Worm (Caenorhabditis elegans) whole organism, late embryonic: ENCODE data around the gene srlf-20.

ENCODE experiments used
- C08G9.2 ChIP-seq: sonication (generic microtip); optimal IDR thresholded peaks from 2 replicates; lab custom pipeline; 2016; ENCODE audit warnings: mild to moderate bottlenecking, missing genetic modification characterization, moderate library complexity, missing compliant biosample characterization
- K02D7.2 ChIP-seq: sonication (generic microtip); optimal IDR thresholded peaks from 2 replicates; lab custom pipeline; 2017; ENCODE audit warnings: mild to moderate bottlenecking, missing genetic modification characterization, missing compliant biosample characterization
- K09A11.1 ChIP-seq: sonication (generic microtip); optimal IDR thresholded peaks from 2 replicates; lab custom pipeline; 2017; ENCODE audit warnings: antibody characterized with exemption, mild to moderate bottlenecking, missing genetic modification characterization, missing compliant biosample characterization; ENCODE audit not compliant: insufficient read depth
- T23F11.4 ChIP-seq: fragments of 200-800 bp; sonication (Bioruptor generic); optimal IDR thresholded peaks from 2 replicates; lab custom pipeline; 2018; ENCODE audit warnings: mild to moderate bottlenecking, missing genetic modification characterization, missing compliant biosample characterization
- Y22D7AL.16 ChIP-seq: sonication (generic microtip); optimal IDR thresholded peaks from 2 replicates; lab custom pipeline; 2016; ENCODE audit warnings: missing genetic modification characterization, missing compliant biosample characterization
- ahr-1 ChIP-seq: sonication (generic microtip); optimal IDR thresholded peaks from 2 replicates; lab custom pipeline; 2016; ENCODE audit warnings: missing genetic modification characterization, missing compliant biosample characterization
- ceh-14 ChIP-seq: sonication (generic microtip); optimal IDR thresholded peaks from 2 replicates; lab custom pipeline; 2016; ENCODE audit warnings: missing genotype, missing genetic modification characterization, missing compliant biosample characterization
- ceh-18 ChIP-seq: sonication (generic microtip); optimal IDR thresholded peaks from 2 replicates; lab custom pipeline; 2016; ENCODE audit warnings: missing genetic modification characterization, missing compliant biosample characterization
- ceh-24 ChIP-seq: sonication (generic microtip); optimal IDR thresholded peaks from 2 replicates; lab custom pipeline; 2016; ENCODE audit warnings: mild to moderate bottlenecking, missing genetic modification characterization, missing compliant biosample characterization
- ceh-45 ChIP-seq: fragments of 200-800 bp; sonication (Bioruptor generic); IDR thresholded peaks from 2 replicates; pipeline ENCODE4 v1.3.6; 2022; ENCODE audit warnings: missing genetic modification reagents, missing genetic modification characterization, missing compliant biosample characterization
- ceh-48 ChIP-seq: sonication (generic microtip); optimal IDR thresholded peaks from 2 replicates; lab custom pipeline; 2016; ENCODE audit warnings: missing genetic modification characterization, inconsistent platforms, missing compliant biosample characterization
- ceh-6 ChIP-seq: fragments of 200-800 bp; sonication (Bioruptor generic); optimal IDR thresholded peaks from 2 replicates; lab custom pipeline; 2018; ENCODE audit warnings: mild to moderate bottlenecking, missing genetic modification characterization, missing compliant biosample characterization
- ceh-9 ChIP-seq: sonication (generic microtip); optimal IDR thresholded peaks from 2 replicates; lab custom pipeline; 2016; ENCODE audit warnings: mild to moderate bottlenecking, missing genetic modification characterization, inconsistent platforms, missing compliant biosample characterization
- dmd-4 ChIP-seq: sonication (generic microtip); optimal IDR thresholded peaks from 2 replicates; lab custom pipeline; 2016; ENCODE audit warnings: borderline replicate concordance, missing genetic modification characterization, missing compliant biosample characterization
- elt-2 ChIP-seq: sonication (generic microtip); optimal IDR thresholded peaks from 2 replicates; lab custom pipeline; 2016; ENCODE audit warnings: missing genetic modification reagents, missing genetic modification characterization, missing compliant biosample characterization
- elt-4 ChIP-seq: sonication (generic microtip); optimal IDR thresholded peaks from 2 replicates; lab custom pipeline; 2016; ENCODE audit warnings: missing genetic modification characterization, missing compliant biosample characterization
- ets-4 ChIP-seq: sonication (generic microtip); optimal IDR thresholded peaks from 2 replicates; lab custom pipeline; 2016; ENCODE audit warnings: missing genetic modification characterization, missing compliant biosample characterization
- eyg-1 ChIP-seq: sonication (generic microtip); optimal IDR thresholded peaks from 2 replicates; lab custom pipeline; 2016; ENCODE audit warnings: missing genotype, missing genetic modification characterization, missing compliant biosample characterization
- fax-1 ChIP-seq: sonication (generic microtip); optimal IDR thresholded peaks from 2 replicates; lab custom pipeline; 2016; ENCODE audit warnings: missing genotype, missing genetic modification characterization, missing compliant biosample characterization
- fkh-10 ChIP-seq: fragments of 150-350 bp; optimal IDR thresholded peaks from 2 replicates; lab custom pipeline; 2014; ENCODE audit warnings: missing biosample characterization, missing genetic modification reagents, missing genetic modification characterization
- fkh-6 ChIP-seq: sonication (generic microtip); optimal IDR thresholded peaks from 2 replicates; lab custom pipeline; 2016; ENCODE audit warnings: missing genetic modification characterization, missing compliant biosample characterization
- gmeb-2 ChIP-seq: sonication (generic microtip); optimal IDR thresholded peaks from 2 replicates; lab custom pipeline; 2016; ENCODE audit warnings: missing genetic modification characterization, inconsistent platforms, missing compliant biosample characterization
- hlh-15 ChIP-seq: sonication (generic microtip); optimal IDR thresholded peaks from 2 replicates; lab custom pipeline; 2016; ENCODE audit warnings: missing genetic modification characterization, missing compliant biosample characterization
- hlh-30 ChIP-seq: sonication (generic microtip); optimal IDR thresholded peaks from 2 replicates; lab custom pipeline; 2017; ENCODE audit warnings: antibody characterized with exemption, missing genetic modification characterization, missing compliant biosample characterization; ENCODE audit not compliant: insufficient read depth
- lim-6 ChIP-seq: sonication (generic microtip); optimal IDR thresholded peaks from 2 replicates; lab custom pipeline; 2016; ENCODE audit warnings: missing genetic modification characterization, missing compliant biosample characterization
- lin-11 ChIP-seq: fragments of 200-800 bp; sonication (Bioruptor generic); optimal IDR thresholded peaks from 2 replicates; lab custom pipeline; 2018; ENCODE audit warnings: mild to moderate bottlenecking, missing genetic modification characterization, missing compliant biosample characterization
- madf-2 ChIP-seq: sonication (generic microtip); optimal IDR thresholded peaks from 2 replicates; lab custom pipeline; 2017; ENCODE audit warnings: missing genetic modification characterization, missing compliant biosample characterization
- mec-3 ChIP-seq: sonication (generic microtip); optimal IDR thresholded peaks from 2 replicates; lab custom pipeline; 2016; ENCODE audit warnings: borderline replicate concordance, missing genetic modification characterization, missing compliant biosample characterization
- nhr-11 ChIP-seq: fragments of 150-350 bp; optimal IDR thresholded peaks from 2 replicates; lab custom pipeline; 2014; ENCODE audit warnings: missing biosample characterization, missing genetic modification characterization
- nhr-232 ChIP-seq: sonication (generic microtip); optimal IDR thresholded peaks from 2 replicates; lab custom pipeline; 2016; ENCODE audit warnings: missing genetic modification characterization, missing compliant biosample characterization
- pax-1 ChIP-seq: fragments of 150-350 bp; optimal IDR thresholded peaks from 2 replicates; lab custom pipeline; 2014; ENCODE audit warnings: missing biosample characterization, missing genetic modification characterization
- pha-4 ChIP-seq: fragments of 150-350 bp; optimal IDR thresholded peaks from 2 replicates; lab custom pipeline; 2018; ENCODE audit warnings: missing biosample characterization, missing genetic modification reagents, missing genetic modification characterization
- pqm-1 ChIP-seq: sonication (generic microtip); optimal IDR thresholded peaks from 2 replicates; lab custom pipeline; 2016; ENCODE audit warnings: missing genetic modification characterization, missing compliant biosample characterization
- pros-1 ChIP-seq: fragments of 150-350 bp; optimal IDR thresholded peaks from 2 replicates; lab custom pipeline; 2014; ENCODE audit warnings: missing biosample characterization, missing genetic modification reagents, missing genetic modification characterization
- ref-2 ChIP-seq: sonication (generic microtip); optimal IDR thresholded peaks from 2 replicates; lab custom pipeline; 2016; ENCODE audit warnings: missing genetic modification characterization, missing compliant biosample characterization
- rnt-1 ChIP-seq: sonication (generic microtip); optimal IDR thresholded peaks from 2 replicates; lab custom pipeline; 2016; ENCODE audit warnings: missing genetic modification characterization, missing compliant biosample characterization
- sdc-2 ChIP-seq: sonication (generic microtip); optimal IDR thresholded peaks from 2 replicates; lab custom pipeline; 2016; ENCODE audit warnings: missing genotype, missing genetic modification characterization, missing compliant biosample characterization
- sox-4 ChIP-seq: sonication (generic microtip); optimal IDR thresholded peaks from 2 replicates; lab custom pipeline; 2017; ENCODE audit warnings: mild to moderate bottlenecking, missing genetic modification characterization, inconsistent platforms, missing compliant biosample characterization
- tbx-7 ChIP-seq: sonication (generic microtip); optimal IDR thresholded peaks from 2 replicates; lab custom pipeline; 2016; ENCODE audit warnings: missing genotype, missing genetic modification characterization, missing compliant biosample characterization
- ttx-3 ChIP-seq: sonication (generic microtip); optimal IDR thresholded peaks from 2 replicates; lab custom pipeline; 2016; ENCODE audit warnings: missing genetic modification reagents, missing genetic modification characterization, missing compliant biosample characterization
- unc-3 ChIP-seq, 2 experiments: fragments of 200-800 bp in 1 of 2; sonication (Bioruptor generic) in 1 of 2; sonication (generic microtip) in 1 of 2; conservative IDR thresholded peaks in 1 of 2; optimal IDR thresholded peaks in 1 of 2; 2 replicates each; pipeline versions ENCODE4 v1.3.6 to Lab custom; 2016 to 2022; ENCODE audit warnings: missing compliant biosample characterization in 2 of 2, missing genetic modification characterization in 2 of 2, missing genetic modification reagents in 1 of 2
- unc-55 ChIP-seq: sonication (generic microtip); optimal IDR thresholded peaks from 2 replicates; lab custom pipeline; 2017; ENCODE audit warnings: missing biosample characterization, missing genetic modification reagents, missing genetic modification characterization
- zip-5 ChIP-seq: sonication (generic microtip); optimal IDR thresholded peaks from 2 replicates; lab custom pipeline; 2016; ENCODE audit warnings: missing genetic modification characterization, missing compliant biosample characterization
- ztf-16 ChIP-seq: sonication (generic microtip); optimal IDR thresholded peaks from 2 replicates; lab custom pipeline; 2017; ENCODE audit warnings: missing genetic modification characterization, missing compliant biosample characterization

The srlf-20 gene

ce11 chrV:893437-894018 is at the start of gene srlf-20, which contains the start of gene srlf-23:
Gene srlf-20, plus strand, starts transcription at chrV:893968.
Gene srlf-23, minus strand, starts transcription at chrV:893537.
- no peak for TF ChIP-seq dmd-4 (tag; lab: Kevin White, UChicago)
- no peak for TF ChIP-seq fax-1 (tag; lab: Kevin White, UChicago)
- no peak for TF ChIP-seq elt-2 (tag; lab: Kevin White, UChicago)
- no peak for TF ChIP-seq nhr-11 (tag; lab: Kevin White, UChicago)
- no peak for TF ChIP-seq nhr-232 (tag; lab: Kevin White, UChicago)
- no peak for TF ChIP-seq T23F11.4
- no peak for TF ChIP-seq ceh-14
- no peak for TF ChIP-seq sdc-2
- no peak for TF ChIP-seq madf-2
- no peak for TF ChIP-seq eyg-1 (tag; lab: Kevin White, UChicago)
- TF ChIP-seq ceh-18 (tag; lab: Kevin White, UChicago) = no peak
- TF ChIP-seq pros-1 (tag; lab: Kevin White, UChicago) = no peak
- no peak for TF ChIP-seq C08G9.2 (tag; lab: Kevin White, UChicago)
- TF ChIP-seq pqm-1 = no peak
- no peak for TF ChIP-seq ahr-1 (tag; lab: Kevin White, UChicago)
- TF ChIP-seq ceh-6 (GFP tag; lab: Kevin White, UChicago) = no peak
- TF ChIP-seq, all 69 proteins: peak for 0

DNA sequence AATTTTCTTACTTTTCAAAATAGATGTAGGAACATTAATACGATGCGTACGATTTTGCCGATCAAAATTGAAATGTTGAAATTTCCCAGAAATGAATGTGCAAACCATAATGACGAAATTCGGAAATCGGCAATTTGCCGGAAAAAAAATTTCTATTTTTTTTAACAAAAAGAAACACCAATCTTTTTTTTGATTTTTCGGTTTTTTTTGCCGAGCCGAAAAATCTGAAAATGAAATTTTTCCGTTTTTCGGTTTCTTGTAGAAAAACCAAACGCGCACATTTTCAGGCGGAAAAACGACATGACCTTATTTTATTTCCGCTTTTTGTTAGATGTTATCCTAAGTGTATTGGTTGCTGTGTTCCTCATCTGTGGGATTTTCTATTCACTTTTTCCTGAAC is 46.2 kb upstream of the srlf-20 start, which contains the start of gene srbc-13:
Gene srbc-13, plus strand, starts transcription at position 301 of the 400 bp plus-strand sequence.
- TF ChIP-seq pha-4 (tag; lab: Kevin White, UChicago) (no peak), ztf-16 (tag; lab: Kevin White, UChicago) (no peak), hlh-30 (no peak), ceh-18 (tag; lab: Kevin White, UChicago) (no peak), ets-4 (tag; lab: Kevin White, UChicago) (no peak), Y22D7AL.16 (no peak), rnt-1 (no peak), ceh-48 (tag; lab: Kevin White, UChicago) (no peak), eyg-1 (tag; lab: Kevin White, UChicago) (no peak)

DNA sequence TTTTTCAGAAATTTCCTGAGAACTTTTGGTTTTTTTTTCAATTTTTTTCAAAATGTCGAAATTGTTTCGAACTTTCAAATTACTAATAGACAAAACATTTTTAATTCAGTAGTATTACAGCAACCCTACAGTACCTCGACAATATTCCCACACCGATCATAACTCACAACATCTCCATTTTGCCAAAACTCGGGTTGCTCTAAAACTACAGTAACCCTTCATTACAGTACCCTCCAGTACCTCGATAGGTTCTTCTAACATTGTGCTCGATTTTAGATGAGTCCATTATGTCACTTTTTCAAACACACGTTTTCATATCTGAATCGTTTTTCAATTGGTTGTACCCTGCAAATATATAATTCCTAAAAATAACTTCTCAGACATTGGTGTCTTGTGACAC is 44.7 kb upstream of the srlf-20 start:
- TF ChIP-seq unc-55 (GFP tag; lab: Kevin White, UChicago) (no peak), rnt-1 (no peak), fkh-10 (GFP tag; lab: Kevin White, UChicago) (no peak), ceh-24 (tag; lab: Kevin White, UChicago) (no peak), ceh-48 (tag; lab: Kevin White, UChicago) (no peak), ceh-45 (GFP tag; lab: Robert Waterston, UW) (no peak), tbx-7 (tag; lab: Kevin White, UChicago) (no peak), ets-4 (tag; lab: Kevin White, UChicago) (no peak), zip-5 (no peak), gmeb-2 (no peak), eyg-1 (tag; lab: Kevin White, UChicago) (no peak), sox-4 (tag; lab: Kevin White, UChicago) (no peak), hlh-15 (tag; lab: Kevin White, UChicago) (no peak), ttx-3 (tag; lab: Kevin White, UChicago) (no peak)
- TF ChIP-seq, all 69 proteins: peak for 0

DNA sequence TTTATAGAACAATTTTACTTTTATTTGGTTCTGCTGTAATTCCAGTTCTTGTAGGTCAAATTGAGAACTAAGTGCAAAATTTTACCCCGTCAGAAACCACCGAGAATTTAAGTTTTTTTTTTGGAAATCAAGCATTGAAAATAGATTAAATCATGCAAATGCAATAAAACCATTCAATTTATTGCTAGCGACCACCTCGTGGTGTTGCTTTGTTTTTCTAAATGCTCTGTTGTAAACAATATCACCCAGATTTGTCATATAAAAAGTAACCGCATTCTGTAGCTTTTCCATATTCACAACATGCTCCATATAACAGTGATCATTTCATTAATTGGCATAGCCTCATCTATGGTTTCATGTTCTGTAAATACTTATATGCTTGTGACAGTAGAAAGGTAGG is 44.3 kb upstream of the srlf-20 start, which contains the start of gene srbc-12:
Gene srbc-12, plus strand, starts transcription at position 301 of the 400 bp plus-strand sequence.
- TF ChIP-seq ceh-9 (no peak), pax-1 (tag; lab: Kevin White, UChicago) (no peak), lim-6 (tag; lab: Kevin White, UChicago) (no peak), nhr-11 (tag; lab: Kevin White, UChicago) (no peak), K09A11.1 (tag; lab: Kevin White, UChicago) (no peak), K02D7.2 (no peak), mec-3 (no peak), fkh-6 (tag; lab: Kevin White, UChicago) (no peak), ttx-3 (tag; lab: Kevin White, UChicago) (no peak), lin-11 (tag; lab: Kevin White, UChicago) (no peak), dmd-4 (tag; lab: Kevin White, UChicago) (no peak), unc-3 (GFP tag; conservative IDR thresholded peaks at IDR 0.05; lab: Robert Waterston, UW) (no peak), unc-3 (tag; optimal IDR thresholded peaks at IDR 0.05; lab: Kevin White, UChicago) (no peak), C08G9.2 (tag; lab: Kevin White, UChicago) (no peak), elt-4 (no peak), hlh-30 (no peak), ceh-18 (tag; lab: Kevin White, UChicago) (no peak), ref-2 (no peak)
